Worm (Caenorhabditis elegans): ENCODE results near the gene Y37E11B.5.

Y37E11B.5 gene

ce11 chrIV:3601846-3602245 is 3.5 kb upstream of the Y37E11B.5 start:
- TF ChIP-seq nhr-2 (tag; optimal IDR thresholded peaks at IDR 0.05): no peak
- no peak for TF ChIP-seq lin-32 (GFP tag; optimal IDR thresholded peaks at IDR 0.05)
- TF ChIP-seq elt-1 (tag; optimal IDR thresholded peaks at IDR 0.05; ENCODE audit: borderline replicate concordance, insufficient read depth): no peak
- no peak for TF ChIP-seq mep-1 (tag; optimal IDR thresholded peaks at IDR 0.05)
- no peak for TF ChIP-seq sem-2 (GFP tag; optimal IDR thresholded peaks at IDR 0.05)
- no peak for TF ChIP-seq ztf-11 (tag; optimal IDR thresholded peaks at IDR 0.05)
- TF ChIP-seq nhr-12 (tag; optimal IDR thresholded peaks at IDR 0.05): no peak
- no peak for TF ChIP-seq pha-4 (tag; optimal IDR thresholded peaks at IDR 0.05)
- no peak for TF ChIP-seq blmp-1 (tag; optimal IDR thresholded peaks at IDR 0.05)
- TF ChIP-seq snpc-4 (tag; optimal IDR thresholded peaks at IDR 0.05): no peak
- no peak for TF ChIP-seq tbx-8 (GFP tag; optimal IDR thresholded peaks at IDR 0.05)
- TF ChIP-seq flh-1 (GFP tag; optimal IDR thresholded peaks at IDR 0.05): no peak
- no peak for TF ChIP-seq nhr-76 (tag; optimal IDR thresholded peaks at IDR 0.05)
- no peak for TF ChIP-seq zip-8 (tag; optimal IDR thresholded peaks at IDR 0.05)
- no peak for TF ChIP-seq unc-120 (tag; optimal IDR thresholded peaks at IDR 0.05; ENCODE audit: poor library complexity, severe bottlenecking)
- no peak for TF ChIP-seq bed-3 (GFP tag; optimal IDR thresholded peaks at IDR 0.05)
- no peak for TF ChIP-seq unc-62 (GFP tag; optimal IDR thresholded peaks at IDR 0.05)

- TF ChIP-seq mep-1 (tag; optimal IDR thresholded peaks at IDR 0.05) (no peak), unc-120 (tag; optimal IDR thresholded peaks at IDR 0.05; ENCODE audit: poor library complexity, severe bottlenecking) (no peak), mab-5 (tag; optimal IDR thresholded peaks at IDR 0.05) (no peak), nhr-12 (tag; optimal IDR thresholded peaks at IDR 0.05) (no peak), ham-2 (GFP tag; optimal IDR thresholded peaks at IDR 0.05) (no peak), bed-3 (GFP tag; optimal IDR thresholded peaks at IDR 0.05) (no peak), pha-4 (tag; optimal IDR thresholded peaks at IDR 0.05) (no peak), ces-1 (GFP tag; optimal IDR thresholded peaks at IDR 0.05) (no peak), snpc-4 (tag; optimal IDR thresholded peaks at IDR 0.05) (no peak), ceh-43 (GFP tag; optimal IDR thresholded peaks at IDR 0.05) (no peak), nhr-76 (tag; optimal IDR thresholded peaks at IDR 0.05) (no peak), unc-62 (GFP tag; optimal IDR thresholded peaks at IDR 0.05) (no peak), ceh-39 (tag; optimal IDR thresholded peaks at IDR 0.05) (no peak), nhr-237 (tag; optimal IDR thresholded peaks at IDR 0.05) (no peak)
These were observed 1.6 kb upstream of the Y37E11B.5 start, which contains the start of gene Y37E11B.7 for ce11 chrIV:3599958-3600357. Gene Y37E11B.7, minus strand, starts transcription at chrIV:3600164.

ce11 chrIV:3599126-3599525 is 774 bp upstream of the Y37E11B.5 start, which contains the start of gene Y37E11B.6:
Gene Y37E11B.6, minus strand, starts transcription at chrIV:3599306.
- TF ChIP-seq pha-4 (tag; optimal IDR thresholded peaks at IDR 0.05): no peak
- peak; percentile 72 for TF ChIP-seq ces-1 (GFP tag; optimal IDR thresholded peaks at IDR 0.05)

- no peak for TF ChIP-seq nhr-28 (tag; optimal IDR thresholded peaks at IDR 0.05)
- TF ChIP-seq elt-1 (tag; optimal IDR thresholded peaks at IDR 0.05; ENCODE audit: borderline replicate concordance, insufficient read depth): no peak
- no peak for TF ChIP-seq ztf-11 (tag; optimal IDR thresholded peaks at IDR 0.05)
- TF ChIP-seq ceh-83 (GFP tag; optimal IDR thresholded peaks at IDR 0.05): no peak
- no peak for TF ChIP-seq ceh-43 (GFP tag; optimal IDR thresholded peaks at IDR 0.05)
- TF ChIP-seq lin-32 (GFP tag; optimal IDR thresholded peaks at IDR 0.05): no peak
- no peak for TF ChIP-seq mab-5 (tag; optimal IDR thresholded peaks at IDR 0.05)
- no peak for TF ChIP-seq drap-1 (GFP tag; optimal IDR thresholded peaks at IDR 0.05)
- no peak for TF ChIP-seq mls-2 (tag; optimal IDR thresholded peaks at IDR 0.05)
- no peak for TF ChIP-seq blmp-1 (tag; optimal IDR thresholded peaks at IDR 0.05)
- TF ChIP-seq ceh-39 (tag; optimal IDR thresholded peaks at IDR 0.05): no peak
- TF ChIP-seq nhr-12 (tag; optimal IDR thresholded peaks at IDR 0.05): no peak
- TF ChIP-seq flh-1 (GFP tag; optimal IDR thresholded peaks at IDR 0.05): no peak
- no peak for TF ChIP-seq nhr-2 (tag; optimal IDR thresholded peaks at IDR 0.05)
These were observed 996 bp downstream of the Y37E11B.5 start for ce11 chrIV:3597356-3597755.

- TF ChIP-seq ceh-39 (tag; optimal IDR thresholded peaks at IDR 0.05) (no peak), bed-3 (GFP tag; optimal IDR thresholded peaks at IDR 0.05) (no peak), sem-2 (GFP tag; optimal IDR thresholded peaks at IDR 0.05) (no peak), unc-62 (GFP tag; optimal IDR thresholded peaks at IDR 0.05) (no peak)
These were observed 4.8 kb downstream of the Y37E11B.5 start, which contains the start of gene taf-2 for ce11 chrIV:3593513-3593912. Gene taf-2, minus strand, starts transcription at chrIV:3593613.

ce11 chrIV:3590821-3591220 is 7.5 kb downstream of the Y37E11B.5 start:
- no peak for TF ChIP-seq nhr-237 (tag; optimal IDR thresholded peaks at IDR 0.05)
- no peak for TF ChIP-seq ceh-43 (GFP tag; optimal IDR thresholded peaks at IDR 0.05)
- no peak for TF ChIP-seq cnd-1 (tag; optimal IDR thresholded peaks at IDR 0.05)
